Fruit fly (Drosophila melanogaster): ENCODE measurements around the gene CG6178.

The CG6178 gene

dm6 chr3R:24162774-24163555, 10.8 kb downstream of the CG6178 start, which contains the start of gene mRpS24:
TSS of gene mRpS24 (minus strand) at chr3R:24163545.
- TF ChIP-seq CG17801 (GFP tag; optimal IDR thresholded peaks at IDR 0.05; ENCODE audit: partially characterized antibody) = no peak

DNA sequence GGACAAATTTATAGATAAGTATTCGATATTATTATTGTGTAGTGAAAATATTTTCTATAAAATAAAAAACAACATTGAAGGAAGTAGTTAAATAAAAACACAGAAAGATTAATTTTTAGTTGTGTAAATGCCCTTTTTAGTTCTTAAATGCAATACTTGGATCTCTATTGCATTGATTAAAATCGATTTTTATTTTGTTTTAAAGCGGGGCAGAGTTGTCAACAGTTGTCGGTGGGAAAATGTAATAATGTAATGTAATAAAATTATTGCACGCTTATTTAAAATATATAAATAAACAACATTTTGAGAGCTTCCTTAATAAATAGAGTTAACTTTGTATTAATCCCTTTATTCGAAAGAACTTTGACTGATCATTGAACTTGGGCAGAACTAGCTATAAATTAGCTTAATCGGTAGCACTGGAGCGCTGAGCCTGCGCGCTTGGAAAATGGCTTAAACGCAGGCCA, 11.4 kb downstream of the CG6178 start, which contains the start of gene Apc2:
TSS of gene Apc2 (plus strand) at position 411 of the 467 bp plus-strand sequence.
- TF ChIP-seq CG17801 (GFP tag; optimal IDR thresholded peaks at IDR 0.05; ENCODE audit: partially characterized antibody) = peak; percentile 50

DNA sequence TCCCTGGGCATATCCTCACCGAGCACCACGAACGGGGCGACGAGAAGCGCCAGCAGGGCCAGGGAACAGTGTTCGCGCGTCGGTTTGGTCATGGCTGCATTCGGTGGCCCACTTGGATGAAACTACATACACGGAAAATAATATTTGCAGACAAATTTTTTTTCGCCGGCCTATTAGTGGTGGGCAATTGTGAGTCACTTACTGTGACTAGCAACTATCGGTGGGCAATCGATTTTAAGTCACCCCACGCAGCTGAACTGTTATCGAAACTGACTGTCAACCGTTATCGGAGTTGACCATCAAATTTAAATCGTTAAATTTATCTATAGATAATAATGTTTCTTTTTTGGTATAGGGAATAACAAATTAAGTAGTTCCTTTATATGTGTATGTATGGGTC, 17.2 kb downstream of the CG6178 start, which contains the start of gene CG5510:
TSS of gene CG5510 (minus strand) at position 201 of the 400 bp plus-strand sequence.
- peak; percentile 60 for TF ChIP-seq CG17801 (GFP tag; optimal IDR thresholded peaks at IDR 0.05; ENCODE audit: partially characterized antibody)

DNA sequence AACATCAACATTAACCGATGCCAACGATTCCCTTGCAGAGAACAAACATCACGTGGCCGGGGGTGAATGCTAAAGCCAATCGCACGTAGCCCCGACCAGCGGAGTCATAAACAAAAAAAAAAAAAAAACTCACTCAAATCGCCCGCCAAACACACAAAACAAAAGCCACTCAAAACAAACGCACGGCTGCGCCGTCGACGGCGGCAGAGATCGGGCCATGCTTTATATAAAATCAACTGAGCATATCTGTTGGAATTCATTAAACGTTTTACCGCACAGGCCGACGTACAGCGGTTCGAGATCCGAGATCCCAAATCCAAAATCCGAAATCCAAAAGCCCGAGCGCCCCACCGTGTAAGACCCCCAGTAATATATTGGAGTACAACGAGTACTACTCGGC, 20.2 kb downstream of the CG6178 start, which contains the start of gene CG13606:
TSS of gene CG13606 (plus strand) at position 250 of the 400 bp plus-strand sequence.
- TF ChIP-seq CG17801 (GFP tag; optimal IDR thresholded peaks at IDR 0.05; ENCODE audit: partially characterized antibody) = no peak

DNA sequence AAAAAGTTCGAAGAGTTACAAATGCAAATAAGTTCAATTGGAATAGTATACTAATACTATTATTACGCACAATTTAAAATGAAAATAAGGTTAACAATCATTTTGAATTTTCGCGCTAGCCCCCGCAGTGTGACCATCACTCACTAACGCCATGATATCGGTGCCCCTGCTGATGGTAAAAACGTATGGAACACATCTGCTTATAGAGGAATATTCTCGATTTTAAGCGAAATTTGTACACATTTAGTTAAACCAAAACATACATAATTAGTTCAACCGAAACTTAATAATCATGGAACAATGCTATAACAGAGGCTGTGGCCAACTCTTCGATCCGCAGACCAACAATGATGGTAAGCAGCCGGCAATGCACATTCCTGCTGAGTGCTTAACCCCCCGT, 34.0 kb downstream of the CG6178 start, which contains the start of gene mora:
TSS of gene mora (plus strand) at position 172 of the 400 bp plus-strand sequence.
- TF ChIP-seq CG17801 (GFP tag; optimal IDR thresholded peaks at IDR 0.05; ENCODE audit: partially characterized antibody) = no peak

DNA sequence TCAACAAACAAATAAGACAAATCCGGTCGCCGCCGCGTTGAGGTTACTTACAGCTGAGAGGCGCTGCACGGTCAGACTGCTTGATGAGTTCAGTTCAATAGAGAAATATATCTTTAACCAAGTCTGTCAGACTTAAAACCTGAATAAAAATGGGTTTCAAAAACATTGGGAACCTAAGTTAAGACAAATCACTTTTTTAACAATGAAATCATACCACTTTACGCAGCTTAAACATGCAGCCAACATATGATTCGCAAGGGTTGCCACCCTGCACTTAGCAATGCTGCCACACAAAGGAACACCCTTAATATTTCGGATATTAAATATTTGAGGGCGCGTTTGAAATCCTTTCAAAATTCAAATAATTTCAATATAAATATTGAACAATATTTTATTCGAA, 36.5 kb downstream of the CG6178 start, which contains the start of gene CG5515:
TSS of gene CG5515 (minus strand) at position 278 of the 400 bp plus-strand sequence.
- peak; percentile 92 for TF ChIP-seq CG17801 (GFP tag; optimal IDR thresholded peaks at IDR 0.05; ENCODE audit: partially characterized antibody)

dm6 chr3R:24193373-24193879, 41.3 kb downstream of the CG6178 start, which contains the start of the genes SMC6 and CG6204:
TSS of gene SMC6 (minus strand) at chr3R:24193423.
TSS of gene CG6204 (plus strand) at chr3R:24193832.
- TF ChIP-seq CG17801 (GFP tag; optimal IDR thresholded peaks at IDR 0.05; ENCODE audit: partially characterized antibody) = peak; percentile 93

DNA sequence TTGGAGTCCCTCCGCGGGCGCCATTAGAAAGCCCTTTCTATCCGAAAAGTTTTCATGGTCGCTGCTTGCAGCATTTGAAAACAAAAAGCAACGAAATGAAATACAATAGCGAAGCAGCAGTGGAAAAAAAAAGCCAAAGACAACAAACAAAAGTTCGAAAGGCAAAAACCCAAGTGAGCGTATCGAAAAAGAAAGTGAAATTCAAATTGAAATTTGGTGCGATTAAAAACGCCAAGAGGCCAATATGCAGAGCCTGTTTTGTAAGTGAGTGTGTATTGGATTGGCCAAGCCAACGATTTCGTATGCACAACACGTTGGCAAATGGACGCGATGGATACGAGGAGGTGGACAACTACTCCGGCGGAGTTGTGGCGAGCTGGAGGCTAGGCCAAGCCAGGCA, 50.6 kb downstream of the CG6178 start:
- no peak for TF ChIP-seq CG17801 (GFP tag; optimal IDR thresholded peaks at IDR 0.05; ENCODE audit: partially characterized antibody)

DNA sequence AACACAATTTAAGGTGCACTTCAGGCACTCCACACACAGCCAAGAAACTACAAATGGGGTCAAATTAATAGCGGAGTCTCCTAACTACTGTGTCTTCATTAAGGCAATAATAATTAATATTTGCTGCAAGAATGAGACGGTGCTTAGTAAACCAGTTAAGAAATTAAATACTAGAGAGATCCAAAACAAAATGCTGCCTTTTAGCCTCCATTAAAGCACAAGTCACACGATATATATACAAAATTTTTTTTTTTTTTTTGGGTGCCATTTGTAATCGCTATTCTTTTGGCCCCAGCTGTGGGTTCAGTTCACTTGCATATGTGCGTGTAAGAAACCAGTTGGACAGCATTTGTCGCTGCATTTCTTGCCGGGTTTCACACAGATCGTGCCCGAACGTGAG, 51.3 kb downstream of the CG6178 start:
- no peak for TF ChIP-seq CG17801 (GFP tag; optimal IDR thresholded peaks at IDR 0.05; ENCODE audit: partially characterized antibody)

DNA sequence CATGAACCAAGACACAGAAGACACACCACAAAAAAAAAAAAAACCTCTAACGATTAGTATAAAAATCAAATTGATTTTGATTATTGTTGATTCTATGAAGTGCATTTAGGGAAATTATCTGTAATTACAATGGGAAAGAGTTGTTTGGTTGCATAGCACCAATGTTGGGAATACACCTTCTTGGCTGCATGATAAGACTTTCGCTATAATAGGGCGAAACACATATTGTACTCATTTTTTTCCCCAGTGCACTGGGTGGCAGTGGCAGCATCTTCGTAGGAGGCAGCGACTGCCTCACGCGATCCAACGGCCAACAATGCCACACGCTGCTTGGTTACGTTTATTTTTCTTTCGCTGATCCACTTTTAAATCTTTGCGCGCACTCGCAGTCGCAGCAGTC, 51.9 kb downstream of the CG6178 start:
- TF ChIP-seq CG17801 (GFP tag; optimal IDR thresholded peaks at IDR 0.05; ENCODE audit: partially characterized antibody) = no peak
